Worm (Caenorhabditis elegans) whole organism, young adult: ENCODE measurements around the gene srh-171.
A peak's percentile ranks its signal among the peaks of the same experiment; 100 is the strongest.

ENCODE experiments used
- F33H1.4 ChIP-seq: fragments of 200-800 bp; sonication (Bioruptor generic); IDR thresholded peaks from 2 replicates; pipeline ENCODE4 v1.3.6; 2022; ENCODE audit warnings: missing genetic modification reagents, missing genetic modification characterization, missing compliant biosample characterization
- F57C9.4 ChIP-seq: sonication (generic microtip); optimal IDR thresholded peaks from 2 replicates; lab custom pipeline; 2017; ENCODE audit warnings: mild to moderate bottlenecking, missing genetic modification characterization, missing compliant biosample characterization
- K12H6.12 ChIP-seq: fragments of 200-800 bp; sonication (Bioruptor generic); optimal IDR thresholded peaks from 2 replicates; lab custom pipeline; 2018; ENCODE audit warnings: mild to moderate bottlenecking, missing genetic modification characterization, missing compliant biosample characterization
- attf-3 ChIP-seq: fragments of 200-800 bp; sonication (Bioruptor generic); conservative IDR thresholded peaks from 2 replicates; pipeline ENCODE4 v1.3.6; 2022; ENCODE audit warnings: missing genetic modification reagents, missing genetic modification characterization, missing compliant biosample characterization
- hlh-12 ChIP-seq: sonication (generic microtip); optimal IDR thresholded peaks from 2 replicates; lab custom pipeline; 2016; ENCODE audit warnings: missing genetic modification characterization, missing compliant biosample characterization
- mcd-1 ChIP-seq: fragments of 200-800 bp; sonication (Bioruptor generic); IDR thresholded peaks from 2 replicates; pipeline ENCODE4 v1.3.6; 2022; ENCODE audit warnings: missing genetic modification reagents, missing genetic modification characterization, missing compliant biosample characterization
- snpc-4 ChIP-seq, 5 experiments: fragments of 150-350 bp in 1 of 5; sonication (generic microtip) in 4 of 5; optimal IDR thresholded peaks; 2 replicates each; lab custom pipeline; 2014 to 2018; ENCODE audit warnings: missing genetic modification characterization in 5 of 5, missing biosample characterization in 3 of 5, antibody characterized with exemption in 2 of 5, mild to moderate bottlenecking in 2 of 5, missing compliant biosample characterization in 2 of 5, missing genotype in 2 of 5, moderate library complexity in 2 of 5, missing genetic modification reagents in 1 of 5
- tbx-9 ChIP-seq: sonication (generic microtip); optimal IDR thresholded peaks from 2 replicates; lab custom pipeline; 2016; ENCODE audit warnings: borderline replicate concordance, missing genetic modification characterization, inconsistent platforms, missing compliant biosample characterization
- ztf-3 ChIP-seq: fragments of 200-800 bp; sonication (Bioruptor generic); optimal IDR thresholded peaks from 2 replicates; lab custom pipeline; 2018; ENCODE audit warnings: mild to moderate bottlenecking, missing genetic modification characterization, missing compliant biosample characterization

DNA sequence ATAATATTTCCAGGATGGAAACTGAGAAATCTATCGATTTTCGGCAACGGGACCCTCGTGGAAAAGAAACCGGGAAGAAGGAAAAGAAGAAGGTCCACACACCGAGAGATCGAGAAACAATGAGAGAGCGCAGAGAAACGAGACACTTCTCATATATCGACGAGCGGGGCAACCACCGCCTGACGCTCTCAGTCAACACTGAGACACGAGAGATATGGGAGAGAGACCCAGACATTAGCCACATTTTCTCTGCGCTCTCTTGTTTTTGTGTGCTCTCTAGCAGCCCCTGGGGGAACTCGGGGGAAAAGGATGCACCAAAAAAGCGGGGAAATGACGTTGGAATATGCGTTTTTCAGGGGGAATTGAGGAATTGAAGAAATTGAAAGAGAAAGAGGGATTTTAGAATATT, 40.2 kb downstream of the srh-171 start:
- TF ChIP-seq snpc-4 (GFP tag; optimal IDR thresholded peaks at IDR 0.05; lab: Kevin White, UChicago) (peak; percentile 48), snpc-4 (tag; optimal IDR thresholded peaks at IDR 0.05; lab: Kevin White, UChicago) (peak in 3 of 4 experiments; percentile 16 to 55 (median 17)), F57C9.4 (tag; lab: Kevin White, UChicago) (no peak), tbx-9 (tag; lab: Kevin White, UChicago) (no peak), F33H1.4 (GFP tag; lab: Robert Waterston, UW) (no peak), hlh-12 (tag; lab: Kevin White, UChicago) (no peak), K12H6.12 (tag; lab: Kevin White, UChicago) (peak; percentile 75), attf-3 (GFP tag; lab: Robert Waterston, UW) (no peak), mcd-1 (peak; percentile 49), ztf-3 (GFP tag; lab: Kevin White, UChicago) (no peak)
